Fruit fly (Drosophila melanogaster) whole organism: ENCODE data around the gene Alg10.

Experiments
- Dll ChIP-seq: fragments of >200 bp; optimal IDR thresholded peaks from 2 replicates; lab custom pipeline; 2017
- psq ChIP-seq: fragments of >200 bp; optimal IDR thresholded peaks from 2 replicates; lab custom pipeline; 2017

- TF ChIP-seq psq (lab: Kevin White, UChicago) (no peak), Dll (no peak)
Observed at dm6 chr3L:11150735-11151287, 14.0 kb upstream of the Alg10 start, which contains the start of gene CG6216.
